Fruit fly (Drosophila melanogaster): ENCODE results near the gene CG9270.
A peak's percentile ranks its signal among the peaks of the same experiment; 100 is the strongest.

The CG9270 gene

DNA sequence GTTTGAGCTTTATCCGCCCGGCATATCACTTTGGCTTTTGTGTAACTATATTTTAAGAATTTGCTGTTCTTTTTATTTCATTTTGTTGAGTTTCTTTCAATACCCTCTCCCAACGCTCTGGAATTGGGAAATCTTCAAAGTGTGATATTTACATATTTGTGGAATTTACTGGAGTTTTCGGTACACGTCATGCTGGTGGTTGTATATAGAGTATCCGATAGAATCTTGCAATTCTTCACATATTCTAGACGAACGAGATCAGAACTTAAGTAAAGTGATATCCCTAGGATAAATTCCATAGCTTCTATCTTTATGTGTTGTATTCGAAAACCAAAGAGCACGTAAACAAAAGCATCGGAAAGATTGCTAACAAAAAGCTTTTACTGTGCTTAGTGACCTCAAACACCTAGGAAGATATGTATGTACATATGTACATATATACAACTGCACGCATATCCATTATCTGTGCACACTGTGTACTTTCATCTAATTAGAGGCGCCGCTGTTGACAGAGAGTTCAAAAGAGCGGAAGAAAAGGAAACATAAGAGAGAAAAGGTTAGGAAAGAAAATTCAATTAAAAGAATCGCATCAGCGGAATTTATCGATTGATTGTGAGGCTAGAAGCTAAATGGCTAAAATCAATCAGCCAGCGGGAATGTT is 37.1 kb downstream of the CG9270 start:
- no peak for TF ChIP-seq CG9705 (GFP tag; optimal IDR thresholded peaks at IDR 0.05)
- no peak for TF ChIP-seq Sp1 (GFP tag; optimal IDR thresholded peaks at IDR 0.05)
- TF ChIP-seq Hr83 (GFP tag; optimal IDR thresholded peaks at IDR 0.05; ENCODE audit: poor library complexity, severe bottlenecking), result peak; percentile 55

DNA sequence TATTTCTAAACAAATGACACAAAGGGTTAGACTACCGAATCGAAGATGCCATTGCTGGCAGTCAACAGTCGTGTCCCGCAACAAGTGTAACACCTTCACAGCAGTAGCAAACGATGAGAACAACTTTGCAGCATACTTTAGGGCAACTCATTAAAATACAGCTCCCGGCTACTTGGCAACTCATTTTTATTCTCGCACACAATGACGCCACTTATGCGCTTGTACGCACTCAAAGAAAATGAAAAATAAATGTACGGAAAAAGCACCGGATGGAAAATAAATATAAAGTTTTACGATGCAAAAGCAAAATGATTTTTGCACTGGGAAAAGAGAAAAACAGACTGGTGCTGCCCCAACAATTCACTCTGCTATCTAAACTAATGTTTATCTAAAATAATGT is 42.7 kb downstream of the CG9270 start:
- no peak for TF ChIP-seq Jra (GFP tag; optimal IDR thresholded peaks at IDR 0.05)
- peak; percentile 30 for TF ChIP-seq Vsx2 (GFP tag; optimal IDR thresholded peaks at IDR 0.05; ENCODE audit: partially characterized antibody)
- TF ChIP-seq Dif (GFP tag; optimal IDR thresholded peaks at IDR 0.05; ENCODE audit: partially characterized antibody), result peak; percentile 40
- no peak for TF ChIP-seq lola (GFP tag; optimal IDR thresholded peaks at IDR 0.05)
- no peak for TF ChIP-seq br (GFP tag; optimal IDR thresholded peaks at IDR 0.05)
- no peak for TF ChIP-seq sage (GFP tag; optimal IDR thresholded peaks at IDR 0.05)
- peak; percentile 55 for TF ChIP-seq N (GFP tag; optimal IDR thresholded peaks at IDR 0.05)
- TF ChIP-seq Hr83 (GFP tag; optimal IDR thresholded peaks at IDR 0.05; ENCODE audit: poor library complexity, severe bottlenecking), result no peak
- TF ChIP-seq tai (GFP tag; optimal IDR thresholded peaks at IDR 0.05), result no peak
- TF ChIP-seq Myc (optimal IDR thresholded peaks at IDR 0.05), result peak; percentile 51
- TF ChIP-seq CG32264 (GFP tag; optimal IDR thresholded peaks at IDR 0.05), result no peak
- no peak for TF ChIP-seq Hr78 (GFP tag; optimal IDR thresholded peaks at IDR 0.05)
- no peak for TF ChIP-seq dsf (GFP tag; optimal IDR thresholded peaks at IDR 0.05; ENCODE audit: borderline replicate concordance)
- TF ChIP-seq Abd-B (GFP tag; optimal IDR thresholded peaks at IDR 0.05), result no peak
- no peak for TF ChIP-seq sv (GFP tag; optimal IDR thresholded peaks at IDR 0.05)

DNA sequence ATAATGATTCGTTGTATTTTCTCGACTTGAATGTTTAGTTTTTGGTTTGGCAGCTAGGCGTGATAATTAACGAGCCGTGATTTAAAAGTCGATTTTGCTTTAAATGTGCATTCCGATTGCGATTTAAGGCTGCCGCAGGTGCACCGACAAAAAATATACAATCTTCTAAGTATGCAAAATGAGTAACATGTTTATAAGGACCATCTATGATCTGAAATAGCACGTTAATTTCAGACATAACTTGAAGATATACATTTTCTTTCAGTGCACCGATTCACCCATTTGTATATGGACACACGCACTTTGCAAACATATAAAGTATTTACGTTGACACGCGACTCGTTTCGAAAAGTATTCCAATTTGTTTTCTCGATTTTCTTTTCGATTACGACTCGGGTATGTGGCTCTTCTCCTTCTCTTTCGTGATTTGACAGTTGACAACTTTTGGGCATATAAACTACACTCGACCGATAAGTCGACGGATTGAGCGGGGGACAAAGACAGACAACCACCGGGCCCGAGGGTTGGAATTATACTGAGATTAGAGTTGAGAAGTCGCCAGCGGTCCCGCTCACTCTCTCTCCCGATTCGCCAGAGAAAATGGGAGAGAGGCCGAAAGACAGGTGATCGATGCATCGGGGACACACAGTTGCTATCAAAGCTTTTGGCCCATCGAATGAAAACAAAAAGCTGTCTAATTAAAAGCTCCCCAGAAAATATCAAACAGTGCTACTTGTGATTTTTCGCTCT is 43.9 kb downstream of the CG9270 start:
- TF ChIP-seq dl (GFP tag; optimal IDR thresholded peaks at IDR 0.05; ENCODE audit: insufficient read depth in 1 of 2, partially characterized antibody in 2 of 2) (peak in 1 of 2 experiments; percentile 43), Dif (GFP tag; optimal IDR thresholded peaks at IDR 0.05; ENCODE audit: partially characterized antibody) (peak; percentile 21), CrebA (GFP tag; optimal IDR thresholded peaks at IDR 0.05; ENCODE audit: borderline replicate concordance) (no peak), br (GFP tag; optimal IDR thresholded peaks at IDR 0.05) (no peak), Rel (GFP tag; optimal IDR thresholded peaks at IDR 0.05) (no peak), Rel (tag; optimal IDR thresholded peaks at IDR 0.05) (peak; percentile 19)

DNA sequence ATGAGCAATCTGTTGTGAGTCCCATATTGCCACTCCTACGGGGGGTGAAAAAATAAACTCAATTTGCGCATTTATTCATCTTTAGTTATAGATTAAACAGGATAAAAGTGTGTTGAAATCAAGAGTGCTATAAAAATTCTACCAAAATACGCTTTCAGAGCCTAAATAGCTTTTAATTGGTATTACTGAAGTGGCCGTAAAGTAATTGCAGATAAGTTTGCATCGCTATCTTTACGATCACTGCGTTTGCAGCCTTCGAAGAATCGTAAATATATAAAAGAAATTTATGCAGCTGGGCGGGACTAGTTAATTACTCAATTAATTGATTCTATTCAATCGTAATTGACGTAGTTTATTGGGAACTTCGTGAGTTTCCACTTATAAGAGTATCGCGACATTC is 46.6 kb downstream of the CG9270 start:
- no peak for TF ChIP-seq pan (optimal IDR thresholded peaks at IDR 0.05)
- TF ChIP-seq Sp1 (GFP tag; optimal IDR thresholded peaks at IDR 0.05), result peak; percentile 64
- TF ChIP-seq Rel (GFP tag; optimal IDR thresholded peaks at IDR 0.05), result no peak
- peak; percentile 22 for TF ChIP-seq Rel (tag; optimal IDR thresholded peaks at IDR 0.05)
- TF ChIP-seq CrebA (GFP tag; optimal IDR thresholded peaks at IDR 0.05; ENCODE audit: borderline replicate concordance), result peak; percentile 18
- no peak for TF ChIP-seq Vsx2 (GFP tag; optimal IDR thresholded peaks at IDR 0.05; ENCODE audit: partially characterized antibody)

DNA sequence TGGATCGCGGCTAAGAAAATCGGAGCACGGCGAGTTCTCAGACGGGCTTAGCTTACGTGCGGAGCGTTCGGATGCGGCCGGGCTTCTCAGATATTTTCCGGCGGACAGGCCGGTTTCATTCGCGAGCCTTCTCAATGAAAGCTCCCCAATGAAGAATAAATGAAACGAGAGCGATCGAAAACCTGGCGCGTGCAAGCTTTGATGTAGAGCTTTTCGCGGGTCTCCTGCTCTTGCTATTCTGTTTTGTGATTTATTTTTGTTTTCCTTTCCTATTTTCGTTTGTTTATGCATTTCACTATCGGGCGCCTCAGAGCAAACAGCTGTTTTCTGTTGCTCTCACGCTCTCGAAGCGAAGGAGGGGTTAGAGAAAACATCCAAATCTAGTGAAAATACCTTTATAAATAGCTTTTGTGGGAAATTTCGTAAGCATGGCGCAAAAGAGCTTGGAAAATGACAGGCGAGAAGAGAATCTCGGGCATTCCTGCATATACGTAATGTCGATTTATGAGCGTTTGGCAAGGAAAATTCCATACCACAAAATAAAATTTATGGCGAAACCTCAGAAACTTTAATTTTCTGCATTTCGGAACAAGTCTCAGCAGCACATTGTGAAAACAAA is 47.9 kb downstream of the CG9270 start:
- TF ChIP-seq Rel (GFP tag; optimal IDR thresholded peaks at IDR 0.05) (no peak), Rel (tag; optimal IDR thresholded peaks at IDR 0.05) (peak; percentile 8), pan (optimal IDR thresholded peaks at IDR 0.05) (no peak)

dm6 chr2L:20883624-20884220 is 50.2 kb downstream of the CG9270 start:
- TF ChIP-seq fru (GFP tag; optimal IDR thresholded peaks at IDR 0.05) (no peak), tai (GFP tag; optimal IDR thresholded peaks at IDR 0.05) (no peak), dl (GFP tag; optimal IDR thresholded peaks at IDR 0.05; ENCODE audit: insufficient read depth in 1 of 2, partially characterized antibody in 2 of 2) (no peak), lola (GFP tag; optimal IDR thresholded peaks at IDR 0.05) (no peak), Vsx2 (GFP tag; optimal IDR thresholded peaks at IDR 0.05; ENCODE audit: partially characterized antibody) (no peak), psq (GFP tag; optimal IDR thresholded peaks at IDR 0.05) (no peak), Rel (GFP tag; optimal IDR thresholded peaks at IDR 0.05) (no peak), Rel (tag; optimal IDR thresholded peaks at IDR 0.05) (no peak), sage (GFP tag; optimal IDR thresholded peaks at IDR 0.05) (no peak), Hnf4 (GFP tag; optimal IDR thresholded peaks at IDR 0.05) (no peak), GATAd (GFP tag; optimal IDR thresholded peaks at IDR 0.05) (no peak), CG32264 (GFP tag; optimal IDR thresholded peaks at IDR 0.05) (no peak), jim (GFP tag; optimal IDR thresholded peaks at IDR 0.05) (no peak), Mio (GFP tag; optimal IDR thresholded peaks at IDR 0.05) (no peak), brk (GFP tag; optimal IDR thresholded peaks at IDR 0.05) (no peak), pan (optimal IDR thresholded peaks at IDR 0.05) (no peak), Abd-B (GFP tag; optimal IDR thresholded peaks at IDR 0.05) (no peak), dmrt93B (GFP tag; optimal IDR thresholded peaks at IDR 0.05) (no peak), OdsH (GFP tag; optimal IDR thresholded peaks at IDR 0.05) (no peak), ey (GFP tag; optimal IDR thresholded peaks at IDR 0.05) (no peak)

All from whole organism, wandering third instar larva.